Worm (Caenorhabditis elegans) whole organism, young adult: Measurements from ENCODE around the gene inx-11.

ENCODE experiments used
- B0336.3 ChIP-seq: fragments of 200-800 bp; sonication (Bioruptor generic); IDR thresholded peaks from 2 replicates; pipeline ENCODE4 v1.3.6; 2022; ENCODE audit warnings: missing genetic modification characterization, missing compliant biosample characterization
- D2030.7 ChIP-seq: fragments of 200-800 bp; sonication (Bioruptor generic); IDR thresholded peaks from 2 replicates; pipeline ENCODE4 v1.3.6; 2022; ENCODE audit warnings: missing genetic modification reagents, missing genetic modification characterization, missing compliant biosample characterization
- F37B4.10 ChIP-seq: fragments of 200-800 bp; sonication (Bioruptor generic); IDR thresholded peaks from 2 replicates; pipeline ENCODE4 v1.3.6; 2022; ENCODE audit warnings: missing genetic modification characterization, missing compliant biosample characterization
- F39B2.1 ChIP-seq: fragments of 200-800 bp; sonication (Bioruptor generic); IDR thresholded peaks from 2 replicates; pipeline ENCODE4 v1.3.6; 2022; ENCODE audit warnings: missing genetic modification reagents, missing genetic modification characterization, missing compliant biosample characterization
- F49E8.2 ChIP-seq: sonication (generic microtip); optimal IDR thresholded peaks from 3 replicates; lab custom pipeline; 2017; ENCODE audit warnings: missing genetic modification characterization, mild to moderate bottlenecking, missing compliant biosample characterization, antibody characterized with exemption, moderate library complexity; ENCODE audit not compliant: insufficient read depth
- K12H6.12 ChIP-seq: fragments of 200-800 bp; sonication (Bioruptor generic); optimal IDR thresholded peaks from 2 replicates; lab custom pipeline; 2018; ENCODE audit warnings: mild to moderate bottlenecking, missing genetic modification characterization, missing compliant biosample characterization
- T26A5.8 ChIP-seq: sonication (generic microtip); optimal IDR thresholded peaks from 2 replicates; lab custom pipeline; 2016; ENCODE audit warnings: missing genetic modification characterization, missing compliant biosample characterization
- Y56A3A.18 ChIP-seq: fragments of 200-800 bp; sonication (Bioruptor generic); IDR thresholded peaks from 2 replicates; pipeline ENCODE4 v1.3.6; 2022; ENCODE audit warnings: missing genetic modification reagents, missing genetic modification characterization, missing compliant biosample characterization
- Y79H2A.3 ChIP-seq: fragments of 200-800 bp; sonication (Bioruptor generic); conservative IDR thresholded peaks from 2 replicates; pipeline ENCODE4 v1.3.6; 2022; ENCODE audit warnings: missing genetic modification reagents, missing genetic modification characterization, missing compliant biosample characterization
- atf-7 ChIP-seq: sonication (generic microtip); optimal IDR thresholded peaks from 2 replicates; lab custom pipeline; 2017; ENCODE audit warnings: mild to moderate bottlenecking, missing genetic modification characterization, missing compliant biosample characterization
- attf-5 ChIP-seq: fragments of 200-800 bp; sonication (Bioruptor generic); optimal IDR thresholded peaks from 2 replicates; lab custom pipeline; 2018; ENCODE audit warnings: mild to moderate bottlenecking, missing genetic modification characterization, missing compliant biosample characterization
- bed-2 ChIP-seq: fragments of 200-800 bp; sonication (Bioruptor generic); IDR thresholded peaks from 2 replicates; pipeline ENCODE4 v1.3.6; 2022; ENCODE audit warnings: missing genetic modification reagents, missing genetic modification characterization, missing compliant biosample characterization
- cebp-1 ChIP-seq, 2 experiments: fragments of 200-800 bp in 1 of 2; sonication (Bioruptor generic) in 1 of 2; sonication (generic microtip) in 1 of 2; IDR thresholded peaks in 1 of 2; optimal IDR thresholded peaks in 1 of 2; 2 replicates each; pipeline versions ENCODE4 v1.3.6 to Lab custom; 2017 to 2022; ENCODE audit warnings: missing compliant biosample characterization in 2 of 2, missing genetic modification characterization in 2 of 2, mild to moderate bottlenecking in 1 of 2, missing genetic modification reagents in 1 of 2, moderate library complexity in 1 of 2
- chd-7 ChIP-seq: sonication (generic microtip); optimal IDR thresholded peaks from 2 replicates; lab custom pipeline; 2016; ENCODE audit warnings: mild to moderate bottlenecking, missing genetic modification characterization, moderate library complexity, missing compliant biosample characterization
- dox-1 ChIP-seq: fragments of 200-800 bp; sonication (Bioruptor generic); IDR thresholded peaks from 2 replicates; pipeline ENCODE4 v1.3.6; 2022; ENCODE audit warnings: missing genetic modification reagents, missing genetic modification characterization, missing compliant biosample characterization
- efl-1 ChIP-seq: fragments of 150-350 bp; optimal IDR thresholded peaks from 2 replicates; lab custom pipeline; 2014; ENCODE audit warnings: missing biosample characterization, missing genetic modification reagents, missing genetic modification characterization
- egrh-3 ChIP-seq: fragments of 200-800 bp; sonication (Bioruptor generic); IDR thresholded peaks from 2 replicates; pipeline ENCODE4 v1.3.6; 2022; ENCODE audit warnings: missing genetic modification reagents, missing genetic modification characterization, missing compliant biosample characterization
- ekl-4 ChIP-seq: fragments of 200-800 bp; sonication (Bioruptor generic); IDR thresholded peaks from 2 replicates; pipeline ENCODE4 v1.3.6; 2022; ENCODE audit warnings: missing genetic modification reagents, missing genetic modification characterization, missing compliant biosample characterization
- gei-17 ChIP-seq: fragments of 200-800 bp; sonication (Bioruptor generic); optimal IDR thresholded peaks from 2 replicates; lab custom pipeline; 2018; ENCODE audit warnings: mild to moderate bottlenecking, missing genetic modification characterization, missing compliant biosample characterization
- him-1 ChIP-seq: sonication (generic microtip); optimal IDR thresholded peaks from 2 replicates; lab custom pipeline; 2016; ENCODE audit warnings: missing genotype, missing genetic modification reagents, missing genetic modification characterization, missing compliant biosample characterization
- hlh-26 ChIP-seq: fragments of 200-800 bp; sonication (Bioruptor generic); conservative IDR thresholded peaks from 2 replicates; pipeline ENCODE4 v1.3.6; 2022; ENCODE audit warnings: missing genetic modification reagents, missing genetic modification characterization, missing compliant biosample characterization
- hrde-1 ChIP-seq: sonication (generic microtip); optimal IDR thresholded peaks from 2 replicates; lab custom pipeline; 2016; ENCODE audit warnings: missing genetic modification characterization, mild to moderate bottlenecking, missing compliant biosample characterization, moderate library complexity, missing genotype, missing genetic modification reagents, borderline replicate concordance
- let-607 ChIP-seq, 2 experiments: fragments of 200-800 bp in 1 of 2; sonication (Bioruptor generic) in 1 of 2; sonication (generic microtip) in 1 of 2; optimal IDR thresholded peaks; 2 replicates each; lab custom pipeline; 2016 to 2018; ENCODE audit warnings: mild to moderate bottlenecking in 2 of 2, missing compliant biosample characterization in 2 of 2, missing genetic modification characterization in 2 of 2, moderate library complexity in 2 of 2, missing genotype in 1 of 2
- lin-54 ChIP-seq: fragments of 200-800 bp; sonication (Bioruptor generic); optimal IDR thresholded peaks from 2 replicates; lab custom pipeline; 2018; ENCODE audit warnings: mild to moderate bottlenecking, missing genetic modification characterization, missing compliant biosample characterization
- lir-1 ChIP-seq: fragments of 200-800 bp; sonication (Bioruptor generic); conservative IDR thresholded peaks from 2 replicates; pipeline ENCODE4 v1.3.6; 2022; ENCODE audit warnings: missing genetic modification reagents, missing genetic modification characterization, missing compliant biosample characterization
- madf-10 ChIP-seq: sonication (generic microtip); optimal IDR thresholded peaks from 2 replicates; lab custom pipeline; 2016; ENCODE audit warnings: mild to moderate bottlenecking, missing genetic modification characterization, missing compliant biosample characterization
- madf-6 ChIP-seq: fragments of 200-800 bp; sonication (Bioruptor generic); IDR thresholded peaks from 2 replicates; pipeline ENCODE4 v1.3.6; 2022; ENCODE audit warnings: missing genetic modification reagents, missing genetic modification characterization, missing compliant biosample characterization
- nhr-80 ChIP-seq: sonication (generic microtip); optimal IDR thresholded peaks from 2 replicates; lab custom pipeline; 2016; ENCODE audit warnings: missing genetic modification characterization, missing compliant biosample characterization
- sea-2 ChIP-seq: fragments of 200-800 bp; sonication (Bioruptor generic); IDR thresholded peaks from 2 replicates; pipeline ENCODE4 v1.3.6; 2022; ENCODE audit warnings: missing genetic modification characterization, missing compliant biosample characterization
- snpc-1.1 ChIP-seq: sonication (generic microtip); optimal IDR thresholded peaks from 2 replicates; lab custom pipeline; 2017; ENCODE audit warnings: missing genetic modification characterization, mild to moderate bottlenecking, missing compliant biosample characterization, antibody characterized with exemption, moderate library complexity, missing genotype, missing genetic modification reagents; ENCODE audit not compliant: insufficient read depth
- snpc-4 ChIP-seq, 5 experiments: fragments of 150-350 bp in 1 of 5; sonication (generic microtip) in 4 of 5; optimal IDR thresholded peaks; 2 replicates each; lab custom pipeline; 2014 to 2018; ENCODE audit warnings: missing genetic modification characterization in 5 of 5, missing biosample characterization in 3 of 5, antibody characterized with exemption in 2 of 5, mild to moderate bottlenecking in 2 of 5, missing compliant biosample characterization in 2 of 5, missing genotype in 2 of 5, moderate library complexity in 2 of 5, missing genetic modification reagents in 1 of 5
- somi-1 ChIP-seq: fragments of 200-800 bp; sonication (Bioruptor generic); optimal IDR thresholded peaks from 2 replicates; lab custom pipeline; 2018; ENCODE audit warnings: mild to moderate bottlenecking, missing genetic modification characterization, missing compliant biosample characterization
- tbx-9 ChIP-seq: sonication (generic microtip); optimal IDR thresholded peaks from 2 replicates; lab custom pipeline; 2016; ENCODE audit warnings: borderline replicate concordance, missing genetic modification characterization, inconsistent platforms, missing compliant biosample characterization
- ztf-22 ChIP-seq: fragments of 200-800 bp; sonication (Bioruptor generic); optimal IDR thresholded peaks from 2 replicates; lab custom pipeline; 2018; ENCODE audit warnings: mild to moderate bottlenecking, missing genetic modification characterization, moderate library complexity, missing compliant biosample characterization

Gene inx-11

DNA sequence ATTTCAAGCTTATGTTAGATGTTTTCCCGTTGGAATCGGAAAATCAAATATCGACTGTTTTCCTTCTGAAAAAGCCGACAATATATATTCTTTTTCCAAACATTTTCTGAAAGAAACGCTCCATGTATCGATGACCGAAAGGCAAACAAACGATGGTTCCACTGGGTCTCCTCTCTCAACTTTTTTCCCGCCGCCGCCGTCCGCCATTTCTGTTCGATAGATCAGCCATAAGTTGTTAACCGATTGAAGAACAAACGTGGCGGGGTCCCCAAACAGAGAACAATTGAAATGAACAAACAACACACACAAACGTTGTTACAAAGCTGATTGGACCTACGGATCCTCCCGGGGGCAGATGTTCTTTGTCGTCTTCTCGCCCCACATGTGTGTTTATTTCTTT is 20.4 kb upstream of the inx-11 start:
- TF ChIP-seq lin-54 (GFP tag; lab: Kevin White, UChicago) (no peak), madf-6 (peak; percentile 22; the same call in 1 of the 2 replicates)

DNA sequence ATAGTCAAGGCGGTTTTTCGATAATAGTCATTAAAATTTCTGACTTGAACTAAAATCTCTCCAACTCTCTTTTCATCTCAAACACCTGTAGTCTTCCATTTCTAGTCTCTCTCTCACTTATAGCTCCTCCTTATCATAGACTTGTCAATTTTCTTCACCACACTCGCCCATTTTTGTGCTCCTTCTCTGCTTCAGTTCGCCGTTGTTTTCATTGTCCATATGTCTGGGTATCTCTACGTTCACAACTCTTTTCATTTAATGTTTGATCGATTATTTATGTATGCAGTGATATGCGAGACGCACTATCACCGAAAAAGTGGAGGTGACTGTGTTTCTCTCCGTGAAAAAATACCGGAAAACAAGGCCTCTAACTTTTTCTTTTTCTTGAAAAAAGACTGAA is 19.3 kb upstream of the inx-11 start:
- TF ChIP-seq tbx-9 = no peak
- peak; percentile 98 for TF ChIP-seq nhr-80
- TF ChIP-seq let-607 (tag; optimal IDR thresholded peaks at IDR 0.05; lab: Kevin White, UChicago) = peak in 1 of 2 experiments; percentile 3
- no peak for TF ChIP-seq cebp-1 (GFP tag; IDR thresholded peaks at IDR 0.05; lab: Robert Waterston, UW)
- TF ChIP-seq cebp-1 (tag; optimal IDR thresholded peaks at IDR 0.05; lab: Kevin White, UChicago) = peak; percentile 22
- no peak for TF ChIP-seq atf-7
- peak; percentile 45; the same call in 1 of the 2 replicates for TF ChIP-seq dox-1
- peak; percentile 19 for TF ChIP-seq attf-5 (GFP tag; lab: Kevin White, UChicago)

- no peak for TF ChIP-seq B0336.3 (GFP tag; lab: Robert Waterston, UW)
- no peak for TF ChIP-seq madf-10 (tag; lab: Kevin White, UChicago)
- no peak for TF ChIP-seq hlh-26 (GFP tag; lab: Robert Waterston, UW)
- TF ChIP-seq F37B4.10 = no peak
- no peak for TF ChIP-seq F39B2.1 (GFP tag; lab: Robert Waterston, UW)
- TF ChIP-seq cebp-1 (GFP tag; IDR thresholded peaks at IDR 0.05; lab: Robert Waterston, UW) = no peak
- TF ChIP-seq cebp-1 (tag; optimal IDR thresholded peaks at IDR 0.05; lab: Kevin White, UChicago) = no peak
- TF ChIP-seq F49E8.2 (tag; lab: Kevin White, UChicago) = no peak
- no peak for TF ChIP-seq let-607 (tag; optimal IDR thresholded peaks at IDR 0.05; lab: Kevin White, UChicago)
- no peak for TF ChIP-seq sea-2 (GFP tag; lab: Robert Waterston, UW)
- TF ChIP-seq somi-1 (GFP tag; lab: Kevin White, UChicago) = no peak
These were observed 18.7 kb upstream of the inx-11 start, which contains the start of gene F28C1.3 for ce11 chrV:12468363-12468762. Gene F28C1.3 (plus strand): TSS chrV:12468663.

- TF ChIP-seq bed-2 (GFP tag; lab: Robert Waterston, UW) (no peak), D2030.7 (no peak), Y56A3A.18 (GFP tag; lab: Robert Waterston, UW) (no peak), lir-1 (GFP tag; lab: Robert Waterston, UW) (no peak), snpc-1.1 (tag; lab: Kevin White, UChicago) (no peak), gei-17 (GFP tag; lab: Kevin White, UChicago) (no peak), hrde-1 (tag; lab: Kevin White, UChicago) (no peak), him-1 (no peak), ztf-22 (GFP tag; lab: Kevin White, UChicago) (no peak), K12H6.12 (no peak), tbx-9 (no peak), efl-1 (GFP tag; lab: Kevin White, UChicago) (no peak), nhr-80 (no peak), ekl-4 (GFP tag; lab: Robert Waterston, UW) (no peak), egrh-3 (GFP tag; lab: Robert Waterston, UW) (no peak), Y79H2A.3 (GFP tag; lab: Robert Waterston, UW) (no peak), T26A5.8 (tag; lab: Kevin White, UChicago) (no peak), somi-1 (GFP tag; lab: Kevin White, UChicago) (no peak), chd-7 (tag; lab: Kevin White, UChicago) (no peak), snpc-4 (GFP tag; optimal IDR thresholded peaks at IDR 0.05; lab: Kevin White, UChicago) (no peak), snpc-4 (tag; optimal IDR thresholded peaks at IDR 0.05; lab: Kevin White, UChicago) (no peak)
- TF ChIP-seq, all 124 proteins: peak for 0
These were observed 16.7 kb upstream of the inx-11 start for ce11 chrV:12470324-12470723.
